Worm (Caenorhabditis elegans): ENCODE measurements around the gene C31H1.2.

The C31H1.2 gene

ce11 chrIV:5811079-5811622 lies 20.1 kb downstream of the C31H1.2 start:
- no peak for TF ChIP-seq nhr-71 (tag; optimal IDR thresholded peaks at IDR 0.05)
- TF ChIP-seq ztf-11 (tag; optimal IDR thresholded peaks at IDR 0.05): peak in 1 of 2 experiments; percentile 87
- TF ChIP-seq tbx-2 (tag; optimal IDR thresholded peaks at IDR 0.05): peak; percentile 86
- TF ChIP-seq fkh-10 (GFP tag; optimal IDR thresholded peaks at IDR 0.05): peak; percentile 64
- peak; percentile 40 for TF ChIP-seq unc-86 (tag; optimal IDR thresholded peaks at IDR 0.05)
- no peak for TF ChIP-seq ceh-90 (tag; optimal IDR thresholded peaks at IDR 0.05)

ce11 chrIV:5814092-5814650 lies 23.1 kb downstream of the C31H1.2 start, which contains the start of gene oops-1:
Gene oops-1, minus strand, starts transcription at chrIV:5814142.
- TF ChIP-seq C16A3.4 (tag; optimal IDR thresholded peaks at IDR 0.05) (no peak), Y116A8C.19 (tag; optimal IDR thresholded peaks at IDR 0.05; ENCODE audit: borderline replicate concordance) (no peak), snpc-4 (tag; optimal IDR thresholded peaks at IDR 0.05) (no peak), lsy-2 (tag; optimal IDR thresholded peaks at IDR 0.05) (no peak), zip-4 (GFP tag; optimal IDR thresholded peaks at IDR 0.05) (no peak), nhr-20 (tag; optimal IDR thresholded peaks at IDR 0.05) (no peak), unc-130 (tag; optimal IDR thresholded peaks at IDR 0.05) (no peak), rnt-1 (tag; optimal IDR thresholded peaks at IDR 0.05) (no peak), xbp-1 (tag; optimal IDR thresholded peaks at IDR 0.05) (no peak), fkh-4 (tag; optimal IDR thresholded peaks at IDR 0.05; ENCODE audit: borderline replicate concordance) (no peak), hlh-17 (GFP tag; optimal IDR thresholded peaks at IDR 0.05; ENCODE audit: borderline replicate concordance) (no peak), nhr-12 (tag; optimal IDR thresholded peaks at IDR 0.05) (no peak), blmp-1 (tag; optimal IDR thresholded peaks at IDR 0.05) (no peak), irx-1 (tag; optimal IDR thresholded peaks at IDR 0.05) (no peak), nhr-77 (tag; optimal IDR thresholded peaks at IDR 0.05) (no peak), unc-86 (tag; optimal IDR thresholded peaks at IDR 0.05) (no peak), nhr-19 (GFP tag; conservative IDR thresholded peaks at IDR 0.05) (no peak), C04F5.9 (tag; optimal IDR thresholded peaks at IDR 0.05) (no peak), ceh-90 (tag; optimal IDR thresholded peaks at IDR 0.05) (no peak), tlp-1 (tag; optimal IDR thresholded peaks at IDR 0.05) (no peak)

- TF ChIP-seq blmp-1 (tag; optimal IDR thresholded peaks at IDR 0.05) (peak; percentile 50), dsc-1 (tag; optimal IDR thresholded peaks at IDR 0.05) (no peak), mab-9 (GFP tag; IDR thresholded peaks at IDR 0.05) (no peak), nhr-85 (tag) (peak; percentile 51), lin-14 (GFP tag; optimal IDR thresholded peaks at IDR 0.05) (peak; percentile 26), skn-1 (tag; optimal IDR thresholded peaks at IDR 0.05) (peak; percentile 23)
These were observed 25.4 kb downstream of the C31H1.2 start for ce11 chrIV:5816466-5816865.

ce11 chrIV:5817459-5817858 lies 26.4 kb downstream of the C31H1.2 start:
- TF ChIP-seq nhr-237 (tag; optimal IDR thresholded peaks at IDR 0.05) (no peak), tbx-2 (tag; optimal IDR thresholded peaks at IDR 0.05) (peak; percentile 44), efl-3 (GFP tag; optimal IDR thresholded peaks at IDR 0.05) (no peak), hpl-2 (GFP tag; optimal IDR thresholded peaks at IDR 0.05) (no peak), fos-1 (tag; optimal IDR thresholded peaks at IDR 0.05) (peak; percentile 34), egl-27 (tag; optimal IDR thresholded peaks at IDR 0.05) (no peak), nhr-19 (GFP tag; conservative IDR thresholded peaks at IDR 0.05) (peak; percentile 56), nhr-20 (tag; optimal IDR thresholded peaks at IDR 0.05) (peak; percentile 64), ceh-90 (tag; optimal IDR thresholded peaks at IDR 0.05) (no peak), ama-1 (optimal IDR thresholded peaks at IDR 0.05) (no peak), rnt-1 (tag; optimal IDR thresholded peaks at IDR 0.05) (peak; percentile 76), sptf-1 (tag; optimal IDR thresholded peaks at IDR 0.05) (no peak), aha-1 (tag; optimal IDR thresholded peaks at IDR 0.05) (peak; percentile 26), mep-1 (tag; optimal IDR thresholded peaks at IDR 0.05) (peak; percentile 30), blmp-1 (tag; optimal IDR thresholded peaks at IDR 0.05) (peak; percentile 25), nhr-77 (tag; optimal IDR thresholded peaks at IDR 0.05) (peak; percentile 21), jun-1 (tag; optimal IDR thresholded peaks at IDR 0.05) (peak; percentile 62), nhr-71 (tag; optimal IDR thresholded peaks at IDR 0.05) (peak; percentile 84), lsy-2 (tag; optimal IDR thresholded peaks at IDR 0.05) (peak; percentile 48 to 61), nhr-90 (tag; optimal IDR thresholded peaks at IDR 0.05; ENCODE audit: poor library complexity) (peak; percentile 70), sup-37 (GFP tag; optimal IDR thresholded peaks at IDR 0.05) (peak; percentile 24), Y116A8C.19 (tag; optimal IDR thresholded peaks at IDR 0.05; ENCODE audit: borderline replicate concordance) (no peak), nhr-85 (tag) (peak; percentile 93), efl-1 (optimal IDR thresholded peaks at IDR 0.05) (peak; percentile 59 to 60), efl-1 (GFP tag; optimal IDR thresholded peaks at IDR 0.05 in 1 of 2) (peak; percentile 5 to 49), swsn-7 (tag; optimal IDR thresholded peaks at IDR 0.05) (peak; percentile 46), nhr-12 (tag; optimal IDR thresholded peaks at IDR 0.05) (no peak), dsc-1 (tag; optimal IDR thresholded peaks at IDR 0.05) (peak; percentile 75), xbp-1 (tag; optimal IDR thresholded peaks at IDR 0.05) (peak; percentile 18), nhr-47 (tag; optimal IDR thresholded peaks at IDR 0.05) (peak; percentile 68), mab-9 (GFP tag; IDR thresholded peaks at IDR 0.05) (no peak)
